2 fruit fly cellular contexts compared by ENCODE assay signal in the genomic region with DNA sequence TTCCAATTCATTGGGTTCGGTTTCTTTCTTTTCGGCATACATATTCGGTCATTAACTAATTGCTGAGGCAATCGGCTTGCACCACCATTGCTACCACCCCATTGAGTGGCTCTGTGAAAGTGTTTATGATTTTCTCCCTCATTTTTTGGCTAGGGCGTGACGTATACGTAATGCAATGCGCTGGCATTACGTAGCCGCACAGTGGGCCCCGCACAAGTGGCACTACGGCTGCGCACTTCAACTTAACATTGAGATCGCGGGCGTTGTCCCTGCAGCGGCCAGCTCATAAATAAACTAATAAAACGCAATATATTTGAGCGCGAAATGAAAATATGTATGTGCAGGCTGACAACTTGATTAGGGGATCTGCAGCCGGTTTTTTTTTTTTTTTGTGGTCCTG.
TF ChIP-seq lines count a peak whose summit lies in the region.

No protein-coding gene starts in this region.

- no peak for TF ChIP-seq CTCF in whole organism, embryonic (GFP tag; optimal IDR thresholded peaks at IDR 0.05; lab: Kevin White, UChicago)

TF ChIP-seq in whole organism, embryonic, 481 proteins besides CTCF, POLR2A, EP300 and RAD21:
- TF ChIP-seq CG9437 (GFP tag; optimal IDR thresholded peaks at IDR 0.05; lab: Kevin White, UChicago) (peak; percentile 65), grn (GFP tag; optimal IDR thresholded peaks at IDR 0.05; lab: Kevin White, UChicago) (no peak), CG7372 (GFP tag; IDR thresholded peaks at IDR 0.05; lab: Robert Waterston, UW) (peak; percentile 80)
TF ChIP-seq in whole organism, embryonic: peak in this region for 2.

TF ChIP-seq in whole organism, pupa, 21 proteins besides CTCF, POLR2A, EP300 and RAD21:
- TF ChIP-seq Snoo (tag; optimal IDR thresholded peaks at IDR 0.05; lab: Kevin White, UChicago): no peak
- TF ChIP-seq CG4496 (GFP tag; IDR thresholded peaks at IDR 0.05; lab: Robert Waterston, UW): 0 out of 3 replicates have a peak, but pooled peaks have one; percentile 21
